Fruit fly (Drosophila melanogaster) whole organism, embryonic: ENCODE measurements around the gene CG5516.

ENCODE experiments used
- Aef1 ChIP-seq: fragments of 200-800 bp; sonication (Bioruptor generic); IDR thresholded peaks from 3 replicates; pipeline ENCODE4 v1.3.6; 2022; ENCODE audit warnings: missing biosample characterization, missing genetic modification characterization
- CG10209 ChIP-seq: fragments of 200-800 bp; sonication (Bioruptor generic); optimal IDR thresholded peaks from 3 replicates; lab custom pipeline; 2017; ENCODE audit warnings: missing biosample characterization, mild to moderate bottlenecking, missing genetic modification characterization, missing genetic modification reagents
- CG10565 ChIP-seq: fragments of 200-800 bp; sonication (Bioruptor generic); optimal IDR thresholded peaks from 3 replicates; lab custom pipeline; 2016; ENCODE audit warnings: missing biosample characterization, mild to moderate bottlenecking, missing genetic modification characterization
- CG10979 ChIP-seq: fragments of 200-800 bp; sonication (Bioruptor generic); optimal IDR thresholded peaks from 2 replicates; lab custom pipeline; 2018; ENCODE audit warnings: missing biosample characterization, mild to moderate bottlenecking, missing genetic modification characterization, moderate library complexity
- CG12236 ChIP-seq: fragments of 200-800 bp; sonication (Bioruptor generic); optimal IDR thresholded peaks from 2 replicates; lab custom pipeline; 2016; ENCODE audit warnings: missing biosample characterization, missing genetic modification characterization
- CG12744 ChIP-seq: fragments of 200-800 bp; sonication (Bioruptor generic); optimal IDR thresholded peaks from 2 replicates; lab custom pipeline; 2016; ENCODE audit warnings: missing biosample characterization, missing genetic modification characterization
- CG15479 ChIP-seq: fragments of 200-800 bp; sonication (Bioruptor generic); optimal IDR thresholded peaks from 3 replicates; lab custom pipeline; 2019; ENCODE audit warnings: missing biosample characterization, mild to moderate bottlenecking, missing genetic modification characterization, moderate library complexity
- CG15696 ChIP-seq: fragments of 200-800 bp; sonication (Bioruptor generic); optimal IDR thresholded peaks from 2 replicates; lab custom pipeline; 2019; ENCODE audit warnings: missing biosample characterization, mild to moderate bottlenecking, missing genetic modification characterization, moderate library complexity
- CG1603 ChIP-seq: fragments of 200-800 bp; sonication (Bioruptor generic); optimal IDR thresholded peaks from 2 replicates; lab custom pipeline; 2019; ENCODE audit warnings: missing biosample characterization, mild to moderate bottlenecking, missing genetic modification characterization, moderate library complexity
- CG17829 ChIP-seq: fragments of 200-800 bp; optimal IDR thresholded peaks from 2 replicates; lab custom pipeline; 2019; ENCODE audit warnings: missing biosample characterization, mild to moderate bottlenecking, missing genetic modification characterization, moderate library complexity
- CG2199 ChIP-seq: fragments of 200-800 bp; sonication (Bioruptor generic); IDR thresholded peaks from 3 replicates; pipeline ENCODE4 v1.3.6; 2022; ENCODE audit warnings: missing biosample characterization, missing genetic modification characterization
- CG2678 ChIP-seq: fragments of 200-800 bp; sonication (Bioruptor generic); optimal IDR thresholded peaks from 3 replicates; lab custom pipeline; 2019; ENCODE audit warnings: missing biosample characterization, mild to moderate bottlenecking, missing genetic modification characterization, moderate library complexity
- CG30403 ChIP-seq: fragments of 200-800 bp; sonication (Bioruptor generic); optimal IDR thresholded peaks from 3 replicates; lab custom pipeline; 2016; ENCODE audit warnings: missing biosample characterization, missing genetic modification characterization
- CG4424 ChIP-seq: fragments of 200-800 bp; sonication (Bioruptor generic); optimal IDR thresholded peaks from 3 replicates; lab custom pipeline; 2016; ENCODE audit warnings: missing biosample characterization, missing genetic modification characterization
- CG4854 ChIP-seq: fragments of 200-800 bp; sonication (Bioruptor generic); optimal IDR thresholded peaks from 2 replicates; lab custom pipeline; 2016; ENCODE audit warnings: missing biosample characterization, missing genetic modification characterization, inconsistent platforms
- CG7271 ChIP-seq: fragments of 200-800 bp; sonication (Bioruptor generic); optimal IDR thresholded peaks from 2 replicates; lab custom pipeline; 2018; ENCODE audit warnings: missing biosample characterization, mild to moderate bottlenecking, missing genetic modification characterization, moderate library complexity
- CG7357 ChIP-seq: fragments of 200-800 bp; sonication (Bioruptor generic); IDR thresholded peaks from 3 replicates; pipeline ENCODE4 v1.3.6; 2022; ENCODE audit warnings: missing biosample characterization, missing genetic modification characterization
- CG7839 ChIP-seq: fragments of 200-800 bp; sonication (Bioruptor generic); optimal IDR thresholded peaks from 3 replicates; lab custom pipeline; 2018; ENCODE audit warnings: missing biosample characterization, mild to moderate bottlenecking, missing genetic modification characterization, moderate library complexity
- CG9876 ChIP-seq: fragments of 200-800 bp; sonication (Bioruptor generic); optimal IDR thresholded peaks from 2 replicates; lab custom pipeline; 2016; ENCODE audit warnings: missing biosample characterization, missing genetic modification characterization
- CHES-1-like ChIP-seq: fragments of 200-800 bp; sonication (Bioruptor generic); optimal IDR thresholded peaks from 2 replicates; lab custom pipeline; 2016; ENCODE audit warnings: missing biosample characterization, missing genetic modification characterization
- Dfd ChIP-seq, 2 experiments: fragments of >200 bp; optimal IDR thresholded peaks; 2 replicates each; lab custom pipeline; 2017; ENCODE audit warnings: missing biosample characterization in 2 of 2, missing genetic modification characterization in 2 of 2
- Eip74EF ChIP-seq, 2 experiments: fragments of 200-800 bp in 1 of 2; fragments of >200 bp in 1 of 2; sonication (Bioruptor generic) in 1 of 2; optimal IDR thresholded peaks; 2 replicates each; lab custom pipeline; 2017 to 2019; ENCODE audit warnings: missing biosample characterization in 2 of 2, missing genetic modification characterization in 2 of 2, mild to moderate bottlenecking in 1 of 2, moderate library complexity in 1 of 2
- Fer3 ChIP-seq: fragments of 200-800 bp; sonication (Bioruptor generic); optimal IDR thresholded peaks from 2 replicates; lab custom pipeline; 2018; ENCODE audit warnings: missing biosample characterization, mild to moderate bottlenecking, missing genetic modification characterization, moderate library complexity
- Hr78 ChIP-seq, 2 experiments: fragments of 200-800 bp in 1 of 2; fragments of >200 bp in 1 of 2; sonication (Bioruptor generic) in 1 of 2; optimal IDR thresholded peaks; 2 replicates each; lab custom pipeline; 2017 to 2019; ENCODE audit warnings: missing biosample characterization in 2 of 2, missing genetic modification characterization in 2 of 2, mild to moderate bottlenecking in 1 of 2, moderate library complexity in 1 of 2
- MESR4 ChIP-seq: fragments of 200-800 bp; sonication (Bioruptor generic); optimal IDR thresholded peaks from 2 replicates; lab custom pipeline; 2018; ENCODE audit warnings: missing biosample characterization, mild to moderate bottlenecking, missing genetic modification characterization, moderate library complexity
- Max ChIP-seq: fragments of 200-800 bp; sonication (Bioruptor generic); optimal IDR thresholded peaks from 2 replicates; lab custom pipeline; 2016; ENCODE audit warnings: missing biosample characterization, mild to moderate bottlenecking, missing genetic modification characterization
- Mes4 ChIP-seq: fragments of 200-800 bp; sonication (Bioruptor generic); optimal IDR thresholded peaks from 2 replicates; lab custom pipeline; 2016; ENCODE audit warnings: missing biosample characterization, missing genetic modification characterization
- NC2β ChIP-seq: fragments of 200-800 bp; sonication (Bioruptor generic); optimal IDR thresholded peaks from 2 replicates; lab custom pipeline; 2016; ENCODE audit warnings: missing biosample characterization, missing genetic modification characterization
- NfI ChIP-seq: fragments of 200-800 bp; sonication (Bioruptor generic); optimal IDR thresholded peaks from 3 replicates; lab custom pipeline; 2018; ENCODE audit warnings: missing biosample characterization, mild to moderate bottlenecking, missing genetic modification characterization, moderate library complexity
- Oaz ChIP-seq: fragments of 200-800 bp; sonication (Bioruptor generic); IDR thresholded peaks from 2 replicates; pipeline ENCODE4 v1.3.6; 2022; ENCODE audit warnings: missing biosample characterization, missing genetic modification characterization
- PHDP ChIP-seq: fragments of 200-800 bp; sonication (Bioruptor generic); optimal IDR thresholded peaks from 3 replicates; lab custom pipeline; 2018; ENCODE audit warnings: missing biosample characterization, mild to moderate bottlenecking, missing genetic modification characterization, moderate library complexity
- Side ChIP-seq: fragments of 200-800 bp; sonication (Bioruptor generic); optimal IDR thresholded peaks from 2 replicates; lab custom pipeline; 2016; ENCODE audit warnings: missing biosample characterization, missing genetic modification characterization
- Stat92E ChIP-seq, 3 experiments: fragments of >200 bp in 2 of 3; fragments of 200-800 bp in 1 of 3; sonication (Bioruptor generic) in 1 of 3; optimal IDR thresholded peaks; 2 replicates each; lab custom pipeline; 2017 to 2019; ENCODE audit warnings: missing biosample characterization in 3 of 3, missing genetic modification characterization in 3 of 3, mild to moderate bottlenecking in 1 of 3, moderate library complexity in 1 of 3
- ci ChIP-seq: fragments of 200-800 bp; sonication (Bioruptor generic); IDR thresholded peaks from 3 replicates; pipeline ENCODE4 v1.3.6; 2022; ENCODE audit warnings: missing biosample characterization, missing genetic modification characterization
- exex ChIP-seq: fragments of 200-800 bp; sonication (Bioruptor generic); optimal IDR thresholded peaks from 4 replicates; lab custom pipeline; 2018; ENCODE audit warnings: missing biosample characterization, mild to moderate bottlenecking, missing genetic modification characterization, moderate library complexity
- gsb-n ChIP-seq: fragments of 200-800 bp; sonication (Bioruptor generic); optimal IDR thresholded peaks from 3 replicates; lab custom pipeline; 2018; ENCODE audit warnings: missing biosample characterization, mild to moderate bottlenecking, missing genetic modification characterization
- gt ChIP-seq: fragments of 200-800 bp; sonication (Bioruptor generic); IDR thresholded peaks from 2 replicates; pipeline ENCODE4 v1.3.6; 2022; ENCODE audit warnings: missing biosample characterization, missing genetic modification characterization
- ken ChIP-seq: fragments of 200-800 bp; sonication (Bioruptor generic); IDR thresholded peaks from 3 replicates; pipeline ENCODE4 v1.3.6; 2022; ENCODE audit warnings: missing biosample characterization, missing genetic modification characterization
- lov ChIP-seq, 2 experiments: fragments of 200-800 bp in 1 of 2; fragments of >200 bp in 1 of 2; sonication (Bioruptor generic) in 1 of 2; IDR thresholded peaks in 1 of 2; optimal IDR thresholded peaks in 1 of 2; 2 replicates in 1 of 2; 3 replicates in 1 of 2; pipeline versions ENCODE4 v1.3.6 to Lab custom; 2017 to 2022; ENCODE audit warnings: missing biosample characterization in 1 of 2, missing genetic modification characterization in 1 of 2
- luna ChIP-seq: fragments of 200-800 bp; sonication (Bioruptor generic); optimal IDR thresholded peaks from 2 replicates; lab custom pipeline; 2016; ENCODE audit warnings: missing biosample characterization, missing genetic modification characterization
- mam ChIP-seq: fragments of 200-800 bp; sonication (Bioruptor generic); optimal IDR thresholded peaks from 3 replicates; lab custom pipeline; 2016; ENCODE audit warnings: missing biosample characterization, missing genetic modification characterization
- peb ChIP-seq: fragments of 200-800 bp; sonication (Bioruptor generic); IDR thresholded peaks from 2 replicates; pipeline ENCODE4 v1.3.6; 2022; ENCODE audit warnings: missing biosample characterization, missing genetic modification characterization
- psq ChIP-seq: fragments of 200-800 bp; sonication (Bioruptor generic); optimal IDR thresholded peaks from 2 replicates; lab custom pipeline; 2017; ENCODE audit warnings: missing biosample characterization, missing genetic modification characterization
- sd ChIP-seq: fragments of 200-800 bp; sonication (Bioruptor generic); optimal IDR thresholded peaks from 3 replicates; lab custom pipeline; 2018; ENCODE audit warnings: missing biosample characterization, mild to moderate bottlenecking, missing genetic modification characterization, moderate library complexity
- slbo ChIP-seq: fragments of 200-800 bp; sonication (Bioruptor generic); IDR thresholded peaks from 2 replicates; pipeline ENCODE4 v1.3.6; 2022; ENCODE audit warnings: missing biosample characterization, missing genetic modification characterization
- slou ChIP-seq: fragments of 200-800 bp; sonication (Bioruptor generic); optimal IDR thresholded peaks from 3 replicates; lab custom pipeline; 2016; ENCODE audit warnings: missing biosample characterization, missing genetic modification characterization
- twi ChIP-seq: fragments of 200-800 bp; optimal IDR thresholded peaks from 2 replicates; lab custom pipeline; 2019; ENCODE audit warnings: missing biosample characterization, mild to moderate bottlenecking, missing genetic modification characterization, moderate library complexity
- wor ChIP-seq: fragments of 200-800 bp; sonication (Bioruptor generic); IDR thresholded peaks from 2 replicates; pipeline ENCODE4 v1.3.6; 2022; ENCODE audit warnings: missing biosample characterization, missing genetic modification characterization
- zfh1 ChIP-seq: fragments of 200-800 bp; sonication (Bioruptor generic); IDR thresholded peaks from 3 replicates; pipeline ENCODE4 v1.3.6; 2022; ENCODE audit warnings: missing biosample characterization, missing genetic modification characterization

The CG5516 gene

dm6 chr3R:15983541-15984229 is 20.0 kb downstream of the CG5516 start (continued):
- TF ChIP-seq peb (GFP tag; lab: Robert Waterston, UW) (no peak), Mes4 (peak; percentile 7), Side (GFP tag; lab: Kevin White, UChicago) (no peak), luna (GFP tag; lab: Kevin White, UChicago) (no peak), zfh1 (GFP tag; lab: Robert Waterston, UW) (no peak; the same call in 2 of the 3 replicates), CG7357 (no peak), Max (GFP tag; lab: Kevin White, UChicago) (peak; percentile 19), lov (optimal IDR thresholded peaks at IDR 0.05; lab: Kevin White, UChicago) (no peak), lov (GFP tag; IDR thresholded peaks at IDR 0.05; lab: Robert Waterston, UW) (no peak), ken (no peak), Fer3 (peak; percentile 11), twi (tag; lab: Kevin White, UChicago) (peak; percentile 29), ci (peak; percentile 47; the same call in 1 of the 3 replicates), PHDP (peak; percentile 73), CG4424 (GFP tag; lab: Kevin White, UChicago) (no peak), psq (GFP tag; lab: Kevin White, UChicago) (no peak), gsb-n (tag; lab: Kevin White, UChicago) (peak; percentile 84), CG1603 (tag; lab: Kevin White, UChicago) (peak; percentile 71), gt (no peak), CG15479 (GFP tag; lab: Kevin White, UChicago) (no peak), CG10209 (GFP tag; lab: Kevin White, UChicago) (peak; percentile 26), CG7839 (tag; lab: Kevin White, UChicago) (peak; percentile 1), mam (no peak), Hr78 (GFP tag; optimal IDR thresholded peaks at IDR 0.05; lab: Kevin White, UChicago) (peak in 1 of 2 experiments; percentile 68), CG10979 (tag; lab: Kevin White, UChicago) (peak; percentile 44), slbo (GFP tag; lab: Robert Waterston, UW) (no peak), CG2678 (tag; lab: Kevin White, UChicago) (peak; percentile 55), NC2β (GFP tag; lab: Kevin White, UChicago) (no peak), CG4854 (no peak), CG15696 (peak; percentile 79), wor (GFP tag; lab: Robert Waterston, UW) (no peak), MESR4 (GFP tag; lab: Kevin White, UChicago) (no peak), CG9876 (no peak), Dfd (GFP tag; optimal IDR thresholded peaks at IDR 0.05; lab: Kevin White, UChicago) (no peak), exex (tag; lab: Kevin White, UChicago) (no peak), Stat92E (GFP tag; optimal IDR thresholded peaks at IDR 0.05; lab: Kevin White, UChicago) (no peak), Eip74EF (GFP tag; optimal IDR thresholded peaks at IDR 0.05; lab: Kevin White, UChicago) (peak in 1 of 2 experiments; percentile 32), CG2199 (GFP tag; lab: Robert Waterston, UW) (no peak), CG7271 (peak; percentile 65), CG12236 (peak; percentile 40), CG17829 (peak; percentile 30), slou (GFP tag; lab: Kevin White, UChicago) (no peak), CG10565 (GFP tag; lab: Kevin White, UChicago) (no peak), NfI (GFP tag; lab: Kevin White, UChicago) (no peak), sd (tag; lab: Kevin White, UChicago) (no peak), CG12744 (GFP tag; lab: Kevin White, UChicago) (no peak), CG30403 (GFP tag; lab: Kevin White, UChicago) (no peak), Oaz (GFP tag; lab: Robert Waterston, UW) (no peak), Aef1 (GFP tag; lab: Robert Waterston, UW) (no peak), CHES-1-like (GFP tag; lab: Kevin White, UChicago) (no peak)
